Fruit fly (Drosophila melanogaster) whole organism, embryonic: Measurements from ENCODE around the gene Cyp28d2.

Source experiments
- Antp ChIP-seq: fragments of 200-800 bp; sonication (Bioruptor generic); optimal IDR thresholded peaks from 3 replicates; lab custom pipeline; 2016; ENCODE audit warnings: missing biosample characterization, missing genetic modification characterization
- CG10209 ChIP-seq: fragments of 200-800 bp; sonication (Bioruptor generic); optimal IDR thresholded peaks from 3 replicates; lab custom pipeline; 2017; ENCODE audit warnings: missing biosample characterization, mild to moderate bottlenecking, missing genetic modification characterization, missing genetic modification reagents
- CG10979 ChIP-seq: fragments of 200-800 bp; sonication (Bioruptor generic); optimal IDR thresholded peaks from 2 replicates; lab custom pipeline; 2018; ENCODE audit warnings: missing biosample characterization, mild to moderate bottlenecking, missing genetic modification characterization, moderate library complexity
- CG11247 ChIP-seq: fragments of 200-800 bp; sonication (Bioruptor generic); IDR thresholded peaks from 2 replicates; pipeline ENCODE4 v1.3.6; 2022; ENCODE audit warnings: missing biosample characterization, missing genetic modification characterization
- CG12744 ChIP-seq: fragments of 200-800 bp; sonication (Bioruptor generic); optimal IDR thresholded peaks from 2 replicates; lab custom pipeline; 2016; ENCODE audit warnings: missing biosample characterization, missing genetic modification characterization
- CG17359 ChIP-seq: fragments of 200-800 bp; sonication (Bioruptor generic); optimal IDR thresholded peaks from 3 replicates; lab custom pipeline; 2018; ENCODE audit warnings: missing biosample characterization, mild to moderate bottlenecking, missing genetic modification characterization, moderate library complexity
- CG2120 ChIP-seq: fragments of 200-800 bp; sonication (Bioruptor generic); optimal IDR thresholded peaks from 3 replicates; lab custom pipeline; 2016; ENCODE audit warnings: missing biosample characterization, missing genetic modification characterization
- CG2678 ChIP-seq: fragments of 200-800 bp; sonication (Bioruptor generic); optimal IDR thresholded peaks from 3 replicates; lab custom pipeline; 2019; ENCODE audit warnings: missing biosample characterization, mild to moderate bottlenecking, missing genetic modification characterization, moderate library complexity
- CG31365 ChIP-seq: fragments of 200-800 bp; sonication (Bioruptor generic); optimal IDR thresholded peaks from 2 replicates; lab custom pipeline; 2018; ENCODE audit warnings: missing biosample characterization, mild to moderate bottlenecking, missing genetic modification characterization
- CG33557 ChIP-seq: fragments of 200-800 bp; sonication (Bioruptor generic); optimal IDR thresholded peaks from 2 replicates; lab custom pipeline; 2019; ENCODE audit warnings: missing biosample characterization, mild to moderate bottlenecking, missing genetic modification characterization, moderate library complexity
- CG3726 ChIP-seq: fragments of 200-800 bp; sonication (Bioruptor generic); IDR thresholded peaks from 3 replicates; pipeline ENCODE4, ENCODE4 v1.3.6; 2022; ENCODE audit warnings: missing biosample characterization, missing genetic modification characterization
- CG42726 ChIP-seq: fragments of 200-800 bp; sonication (Bioruptor generic); IDR thresholded peaks from 2 replicates; pipeline ENCODE4 v1.3.6; 2022; ENCODE audit warnings: missing biosample characterization, missing genetic modification characterization; ENCODE audit not compliant: partially characterized antibody
- CG4424 ChIP-seq: fragments of 200-800 bp; sonication (Bioruptor generic); optimal IDR thresholded peaks from 3 replicates; lab custom pipeline; 2016; ENCODE audit warnings: missing biosample characterization, missing genetic modification characterization
- CG6175 ChIP-seq: fragments of 200-800 bp; sonication (Bioruptor generic); IDR thresholded peaks from 3 replicates; pipeline ENCODE4 v1.3.6; 2022; ENCODE audit warnings: missing biosample characterization, missing genetic modification characterization
- CG6272 ChIP-seq: fragments of 200-800 bp; sonication (Bioruptor generic); IDR thresholded peaks from 2 replicates; pipeline ENCODE4 v1.3.6; 2022; ENCODE audit warnings: missing biosample characterization, missing genetic modification characterization
- CG6654 ChIP-seq: fragments of 200-800 bp; sonication (Bioruptor generic); optimal IDR thresholded peaks from 2 replicates; lab custom pipeline; 2017; ENCODE audit warnings: missing biosample characterization, mild to moderate bottlenecking, missing genetic modification characterization
- CG6683 ChIP-seq: fragments of 200-800 bp; sonication (Bioruptor generic); optimal IDR thresholded peaks from 2 replicates; lab custom pipeline; 2017; ENCODE audit warnings: missing biosample characterization, mild to moderate bottlenecking, missing genetic modification characterization, missing genetic modification reagents
- CG7839 ChIP-seq: fragments of 200-800 bp; sonication (Bioruptor generic); optimal IDR thresholded peaks from 3 replicates; lab custom pipeline; 2018; ENCODE audit warnings: missing biosample characterization, mild to moderate bottlenecking, missing genetic modification characterization, moderate library complexity
- CG8478 ChIP-seq: fragments of >200 bp; optimal IDR thresholded peaks from 2 replicates; lab custom pipeline; 2018
- CG9727 ChIP-seq: fragments of 200-800 bp; sonication (Bioruptor generic); optimal IDR thresholded peaks from 3 replicates; lab custom pipeline; 2017; ENCODE audit warnings: missing biosample characterization, mild to moderate bottlenecking, missing genetic modification characterization
- Dll ChIP-seq: fragments of 200-800 bp; sonication (Bioruptor generic); IDR thresholded peaks from 4 replicates; pipeline ENCODE4 v1.3.6; 2022; ENCODE audit warnings: missing biosample characterization, missing genetic modification characterization; ENCODE audit not compliant: partially characterized antibody
- Eip74EF ChIP-seq, 2 experiments: fragments of 200-800 bp in 1 of 2; fragments of >200 bp in 1 of 2; sonication (Bioruptor generic) in 1 of 2; optimal IDR thresholded peaks; 2 replicates each; lab custom pipeline; 2017 to 2019; ENCODE audit warnings: missing biosample characterization in 2 of 2, missing genetic modification characterization in 2 of 2, mild to moderate bottlenecking in 1 of 2, moderate library complexity in 1 of 2
- Gsc ChIP-seq: fragments of 200-800 bp; sonication (Bioruptor generic); IDR thresholded peaks from 2 replicates; pipeline ENCODE4 v1.3.6; 2022; ENCODE audit warnings: missing biosample characterization, missing genetic modification characterization
- Hr39 ChIP-seq: fragments of >200 bp; optimal IDR thresholded peaks from 2 replicates; lab custom pipeline; 2017
- Max ChIP-seq: fragments of 200-800 bp; sonication (Bioruptor generic); optimal IDR thresholded peaks from 2 replicates; lab custom pipeline; 2016; ENCODE audit warnings: missing biosample characterization, mild to moderate bottlenecking, missing genetic modification characterization
- Opbp ChIP-seq: fragments of 200-800 bp; sonication (Bioruptor generic); IDR thresholded peaks from 3 replicates; pipeline ENCODE4 v1.3.6; 2022; ENCODE audit warnings: missing biosample characterization, missing genetic modification characterization; ENCODE audit not compliant: partially characterized antibody
- Poxn ChIP-seq: fragments of 200-800 bp; sonication (Bioruptor generic); IDR thresholded peaks from 2 replicates; pipeline ENCODE4 v1.3.6; 2022; ENCODE audit warnings: missing biosample characterization, missing genetic modification characterization
- Ravus ChIP-seq: fragments of 200-800 bp; sonication (Bioruptor generic); IDR thresholded peaks from 2 replicates; pipeline ENCODE4 v1.3.6; 2022; ENCODE audit warnings: missing biosample characterization, missing genetic modification characterization
- Scr ChIP-seq: fragments of 200-800 bp; sonication (Bioruptor generic); IDR thresholded peaks from 2 replicates; pipeline ENCODE4 v1.3.6; 2022; ENCODE audit warnings: missing biosample characterization, missing genetic modification characterization; ENCODE audit not compliant: partially characterized antibody
- Taf1 ChIP-seq: fragments of 200-800 bp; sonication (Bioruptor generic); IDR thresholded peaks from 2 replicates; pipeline ENCODE4 v1.3.6; 2022; ENCODE audit warnings: missing biosample characterization, missing genetic modification characterization
- Tbp ChIP-seq: fragments of >200 bp; optimal IDR thresholded peaks from 2 replicates; lab custom pipeline; 2018; ENCODE audit warnings: missing biosample characterization, missing genetic modification characterization
- aop ChIP-seq: fragments of 200-800 bp; sonication (Bioruptor generic); IDR thresholded peaks from 2 replicates; pipeline ENCODE4 v1.3.6; 2022; ENCODE audit warnings: missing biosample characterization, missing genetic modification characterization
- az2 ChIP-seq: fragments of 200-800 bp; sonication (Bioruptor generic); optimal IDR thresholded peaks from 3 replicates; lab custom pipeline; 2016; ENCODE audit warnings: missing biosample characterization, missing genetic modification characterization
- bab2 ChIP-seq: fragments of 200-800 bp; sonication (Bioruptor generic); optimal IDR thresholded peaks from 2 replicates; lab custom pipeline; 2016; ENCODE audit warnings: missing biosample characterization, missing genetic modification characterization
- cato ChIP-seq: fragments of 200-800 bp; sonication (Bioruptor generic); optimal IDR thresholded peaks from 2 replicates; lab custom pipeline; 2016; ENCODE audit warnings: missing biosample characterization, missing genetic modification characterization, borderline replicate concordance
- dati ChIP-seq: fragments of 200-800 bp; sonication (Bioruptor generic); IDR thresholded peaks from 2 replicates; pipeline ENCODE4 v1.3.6; 2022; ENCODE audit warnings: missing biosample characterization, missing genetic modification characterization
- disco-r ChIP-seq: fragments of 200-800 bp; sonication (Bioruptor generic); optimal IDR thresholded peaks from 2 replicates; lab custom pipeline; 2016; ENCODE audit warnings: missing biosample characterization, missing genetic modification characterization
- gfzf ChIP-seq: fragments of 200-800 bp; sonication (Bioruptor generic); optimal IDR thresholded peaks from 2 replicates; lab custom pipeline; 2016; ENCODE audit warnings: missing biosample characterization, mild to moderate bottlenecking, missing genetic modification characterization, moderate library complexity
- gt ChIP-seq: fragments of 200-800 bp; sonication (Bioruptor generic); IDR thresholded peaks from 2 replicates; pipeline ENCODE4 v1.3.6; 2022; ENCODE audit warnings: missing biosample characterization, missing genetic modification characterization
- hbn ChIP-seq: fragments of 200-800 bp; sonication (Bioruptor generic); IDR thresholded peaks from 2 replicates; pipeline ENCODE4 v1.3.6; 2022; ENCODE audit warnings: missing biosample characterization, missing genetic modification characterization; ENCODE audit not compliant: partially characterized antibody
- lab ChIP-seq: fragments of 200-800 bp; sonication (Bioruptor generic); optimal IDR thresholded peaks from 3 replicates; lab custom pipeline; 2017; ENCODE audit warnings: missing biosample characterization, missing genetic modification characterization, mild to moderate bottlenecking, moderate library complexity, missing genetic modification reagents
- lmd ChIP-seq: fragments of 200-800 bp; sonication (Bioruptor generic); IDR thresholded peaks from 2 replicates; pipeline ENCODE4 v1.3.6; 2022; ENCODE audit warnings: missing biosample characterization, missing genetic modification characterization
- nerfin-1 ChIP-seq: fragments of 200-800 bp; sonication (Bioruptor generic); optimal IDR thresholded peaks from 3 replicates; lab custom pipeline; 2019; ENCODE audit warnings: missing biosample characterization, mild to moderate bottlenecking, missing genetic modification characterization, moderate library complexity
- nerfin-2 ChIP-seq: fragments of 200-800 bp; sonication (Bioruptor generic); IDR thresholded peaks from 2 replicates; pipeline ENCODE4 v1.3.6; 2022; ENCODE audit warnings: missing biosample characterization, missing genetic modification characterization; ENCODE audit not compliant: partially characterized antibody
- nmo ChIP-seq: fragments of 200-800 bp; sonication (Bioruptor generic); optimal IDR thresholded peaks from 2 replicates; lab custom pipeline; 2018; ENCODE audit warnings: missing biosample characterization, mild to moderate bottlenecking, missing genetic modification characterization, moderate library complexity
- pb ChIP-seq: fragments of 200-800 bp; sonication (Bioruptor generic); optimal IDR thresholded peaks from 3 replicates; lab custom pipeline; 2016; ENCODE audit warnings: missing biosample characterization, missing genetic modification characterization
- pho ChIP-seq: fragments of 200-800 bp; sonication (Bioruptor generic); optimal IDR thresholded peaks from 2 replicates; lab custom pipeline; 2016; ENCODE audit warnings: missing biosample characterization, missing genetic modification characterization
- prd ChIP-seq, 3 experiments: fragments of >200 bp in 2 of 3; fragments of 200-800 bp in 1 of 3; sonication (Bioruptor generic) in 1 of 3; optimal IDR thresholded peaks in 2 of 3; IDR thresholded peaks in 1 of 3; 2 replicates in 2 of 3; 3 replicates in 1 of 3; pipeline versions ENCODE4 v1.3.6 to Lab custom; 2017 to 2022; ENCODE audit warnings: missing biosample characterization in 1 of 3, missing genetic modification characterization in 1 of 3
- stwl ChIP-seq: fragments of 200-800 bp; sonication (Bioruptor generic); optimal IDR thresholded peaks from 3 replicates; lab custom pipeline; 2018; ENCODE audit warnings: missing biosample characterization, mild to moderate bottlenecking, missing genetic modification characterization, moderate library complexity

Cyp28d2 gene

DNA sequence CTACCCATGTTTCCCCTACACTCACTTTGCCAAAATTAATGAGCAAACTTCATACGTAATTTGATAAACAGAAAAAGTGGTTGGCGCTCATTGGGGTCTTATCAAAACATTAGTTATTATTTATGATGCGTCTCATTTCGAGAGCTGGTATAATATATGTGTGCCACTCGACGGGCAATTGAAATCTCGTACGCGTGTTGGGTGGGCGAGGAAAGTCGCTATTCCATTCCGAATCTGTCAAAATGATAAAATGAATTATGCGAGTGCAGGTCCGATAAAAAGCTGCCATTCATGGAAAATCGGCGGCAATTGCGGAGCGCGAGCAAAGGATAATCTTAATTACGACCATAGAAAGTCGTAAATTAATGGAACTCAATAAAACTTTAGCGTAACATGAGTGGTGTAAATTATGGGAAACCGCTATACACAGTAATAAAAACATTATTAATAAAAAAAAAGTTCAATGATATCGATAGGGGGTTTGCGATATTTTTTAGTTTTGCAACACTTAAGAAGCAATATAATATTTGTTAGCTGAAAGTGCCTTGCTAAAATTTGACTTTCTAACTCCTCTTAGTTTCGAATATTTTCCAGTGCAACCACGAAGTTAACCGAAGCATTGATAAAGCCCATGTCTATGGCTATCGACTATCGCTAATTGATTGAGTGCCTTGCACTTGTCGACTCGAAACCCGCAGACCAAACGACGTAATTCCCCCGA is 35.3 kb downstream of the Cyp28d2 start (continued):
- no peak for TF ChIP-seq Poxn (GFP tag; lab: Robert Waterston, UW)
- TF ChIP-seq CG8478, result no peak
- TF ChIP-seq CG33557 (GFP tag; lab: Kevin White, UChicago), result no peak
- no peak for TF ChIP-seq lab (GFP tag; lab: Kevin White, UChicago)
- TF ChIP-seq pho (GFP tag; lab: Kevin White, UChicago), result no peak
- no peak for TF ChIP-seq stwl (tag; lab: Kevin White, UChicago)
- peak; percentile 17 for TF ChIP-seq CG4424 (GFP tag; lab: Kevin White, UChicago)
- no peak for TF ChIP-seq nerfin-2
- TF ChIP-seq Scr (GFP tag; lab: Robert Waterston, UW), result peak; percentile 28; the same call in 1 of the 2 replicates
- TF ChIP-seq disco-r (GFP tag; lab: Kevin White, UChicago), result no peak
- TF ChIP-seq Tbp, result no peak
- TF ChIP-seq hbn (GFP tag; lab: Robert Waterston, UW), result no peak
- no peak for TF ChIP-seq Eip74EF (GFP tag; optimal IDR thresholded peaks at IDR 0.05; lab: Kevin White, UChicago)
- no peak for TF ChIP-seq CG6175 (GFP tag; lab: Robert Waterston, UW)
- TF ChIP-seq aop (GFP tag; lab: Robert Waterston, UW), result no peak
- no peak for TF ChIP-seq Antp
- no peak for TF ChIP-seq prd (optimal IDR thresholded peaks at IDR 0.05; lab: Kevin White, UChicago)
- peak; percentile 13; the same call in 1 of the 3 replicates for TF ChIP-seq prd (GFP tag; IDR thresholded peaks at IDR 0.05; lab: Robert Waterston, UW)
- peak; percentile 17 for TF ChIP-seq CG9727 (GFP tag; lab: Kevin White, UChicago)
- TF ChIP-seq CG6683 (GFP tag; lab: Kevin White, UChicago), result no peak
- no peak for TF ChIP-seq CG31365
- TF ChIP-seq CG6654 (GFP tag; lab: Kevin White, UChicago), result no peak
- TF ChIP-seq gt, result no peak
- peak; percentile 47 for TF ChIP-seq CG2120 (GFP tag; lab: Kevin White, UChicago)
- no peak for TF ChIP-seq lmd (GFP tag; lab: Robert Waterston, UW)
- peak; percentile 8 for TF ChIP-seq CG10979 (tag; lab: Kevin White, UChicago)
- TF ChIP-seq dati, result no peak
- no peak for TF ChIP-seq CG3726 (GFP tag; lab: Robert Waterston, UW)
- no peak for TF ChIP-seq bab2 (GFP tag; lab: Kevin White, UChicago)
- TF ChIP-seq Taf1 (GFP tag; lab: Robert Waterston, UW), result no peak
- no peak for TF ChIP-seq CG6272
- TF ChIP-seq CG17359 (tag; lab: Kevin White, UChicago), result peak; percentile 5
- TF ChIP-seq Hr39 (lab: Kevin White, UChicago), result no peak
- TF ChIP-seq az2 (GFP tag; lab: Kevin White, UChicago), result peak; percentile 1
- TF ChIP-seq cato, result no peak
- TF ChIP-seq CG2678 (tag; lab: Kevin White, UChicago), result peak; percentile 53
- no peak for TF ChIP-seq pb (GFP tag; lab: Kevin White, UChicago)
- TF ChIP-seq CG12744 (GFP tag; lab: Kevin White, UChicago), result no peak
- no peak for TF ChIP-seq Max (GFP tag; lab: Kevin White, UChicago)
- no peak for TF ChIP-seq CG10209 (GFP tag; lab: Kevin White, UChicago)
- TF ChIP-seq Gsc (GFP tag; lab: Robert Waterston, UW), result no peak
- no peak for TF ChIP-seq Ravus (GFP tag; lab: Robert Waterston, UW)
- peak; percentile 41 for TF ChIP-seq CG7839
- TF ChIP-seq gfzf (GFP tag; lab: Kevin White, UChicago), result no peak
- no peak for TF ChIP-seq Dll (GFP tag; lab: Robert Waterston, UW)
- no peak for TF ChIP-seq CG42726 (GFP tag; lab: Robert Waterston, UW)
- no peak for TF ChIP-seq Opbp (GFP tag; lab: Robert Waterston, UW)
- TF ChIP-seq CG11247 (GFP tag; lab: Robert Waterston, UW), result no peak
- no peak for TF ChIP-seq nerfin-1
- TF ChIP-seq nmo (GFP tag; lab: Kevin White, UChicago), result peak; percentile 29
